Worm (Caenorhabditis elegans) whole organism, L4 larva: ENCODE results near the gene nas-21.

Experiments
- F44E2.7 ChIP-seq: fragments of 200-800 bp; sonication (Bioruptor generic); IDR thresholded peaks from 2 replicates; pipeline ENCODE4 v2.1.2; 2022; ENCODE audit warnings: missing genetic modification characterization, missing compliant biosample characterization
- R02D3.7 ChIP-seq: fragments of 150-350 bp; sonication (generic microtip); optimal IDR thresholded peaks from 3 replicates; lab custom pipeline; 2014; ENCODE audit warnings: missing biosample characterization, missing genetic modification characterization
- ama-1 ChIP-seq: fragments of 150-350 bp; optimal IDR thresholded peaks from 2 replicates; lab custom pipeline; 2014; ENCODE audit warnings: inconsistent platforms, mixed read lengths
- dve-1 ChIP-seq: sonication (generic microtip); optimal IDR thresholded peaks from 2 replicates; lab custom pipeline; 2017; ENCODE audit warnings: antibody characterized with exemption, mild to moderate bottlenecking, missing genetic modification characterization, missing compliant biosample characterization; ENCODE audit not compliant: insufficient read depth
- mdl-1 ChIP-seq, 2 experiments: fragments of 150-350 bp in 1 of 2; sonication (generic microtip) in 1 of 2; optimal IDR thresholded peaks; 2 replicates each; lab custom pipeline; 2014 to 2017; ENCODE audit warnings: missing biosample characterization in 2 of 2, missing genetic modification characterization in 2 of 2
- nhr-11 ChIP-seq: fragments of 150-350 bp; optimal IDR thresholded peaks from 2 replicates; lab custom pipeline; 2014; ENCODE audit warnings: missing biosample characterization, missing genetic modification characterization
- pqm-1 ChIP-seq: sonication (generic microtip); optimal IDR thresholded peaks from 2 replicates; lab custom pipeline; 2017; ENCODE audit warnings: missing biosample characterization, missing genetic modification characterization
- sdz-12 ChIP-seq: fragments of 200-800 bp; sonication (Bioruptor generic); optimal IDR thresholded peaks from 2 replicates; lab custom pipeline; 2018; ENCODE audit warnings: mild to moderate bottlenecking, missing genetic modification characterization, missing compliant biosample characterization
- skn-1 ChIP-seq: fragments of 150-350 bp; optimal IDR thresholded peaks from 2 replicates; lab custom pipeline; 2014; ENCODE audit warnings: missing biosample characterization, missing genetic modification characterization
- snpc-4 ChIP-seq: fragments of 150-350 bp; optimal IDR thresholded peaks from 2 replicates; lab custom pipeline; 2014; ENCODE audit warnings: missing biosample characterization, missing genetic modification characterization
- unc-39 ChIP-seq: sonication (generic microtip); optimal IDR thresholded peaks from 2 replicates; lab custom pipeline; 2017; ENCODE audit warnings: missing biosample characterization, missing genetic modification characterization

- TF ChIP-seq mdl-1 (tag; optimal IDR thresholded peaks at IDR 0.05; lab: Kevin White, UChicago) (no peak), R02D3.7 (tag; lab: Kevin White, UChicago) (no peak), dve-1 (tag; lab: Kevin White, UChicago) (no peak), pqm-1 (tag; lab: Kevin White, UChicago) (no peak), ama-1 (no peak), skn-1 (tag; lab: Kevin White, UChicago) (no peak), sdz-12 (GFP tag; lab: Kevin White, UChicago) (no peak), F44E2.7 (GFP tag; lab: Robert Waterston, UW) (no peak), nhr-11 (tag; lab: Kevin White, UChicago) (no peak), snpc-4 (tag; lab: Kevin White, UChicago) (no peak), unc-39 (tag; lab: Kevin White, UChicago) (no peak)
Observed at ce11 chrV:11515145-11515544, 42.8 kb downstream of the nas-21 start.
